Fruit fly (Drosophila melanogaster) whole organism, embryonic: ENCODE data around the gene NimC2.

Experiments used
- Bteb2 ChIP-seq: fragments of 200-800 bp; sonication (Bioruptor generic); optimal IDR thresholded peaks from 2 replicates; lab custom pipeline; 2016; ENCODE audit warnings: missing biosample characterization, missing genetic modification characterization
- CG10543 ChIP-seq: fragments of 200-800 bp; sonication (Bioruptor generic); optimal IDR thresholded peaks from 3 replicates; lab custom pipeline; 2017; ENCODE audit warnings: missing biosample characterization, mild to moderate bottlenecking, missing genetic modification characterization, moderate library complexity
- CG10979 ChIP-seq: fragments of 200-800 bp; sonication (Bioruptor generic); optimal IDR thresholded peaks from 2 replicates; lab custom pipeline; 2018; ENCODE audit warnings: missing biosample characterization, mild to moderate bottlenecking, missing genetic modification characterization, moderate library complexity
- CG11093 ChIP-seq: fragments of 200-800 bp; sonication (Bioruptor generic); IDR thresholded peaks from 3 replicates; pipeline ENCODE4 v1.3.6; 2022; ENCODE audit warnings: missing biosample characterization, missing genetic modification characterization
- CG11723 ChIP-seq: fragments of 200-800 bp; sonication (Bioruptor generic); optimal IDR thresholded peaks from 2 replicates; lab custom pipeline; 2017; ENCODE audit warnings: missing biosample characterization, mild to moderate bottlenecking, missing genetic modification characterization
- CG13123 ChIP-seq: fragments of 200-800 bp; sonication (Bioruptor generic); optimal IDR thresholded peaks from 2 replicates; lab custom pipeline; 2016; ENCODE audit warnings: missing biosample characterization, missing genetic modification characterization
- CG13296 ChIP-seq: fragments of 200-800 bp; sonication (Bioruptor generic); optimal IDR thresholded peaks from 3 replicates; lab custom pipeline; 2018; ENCODE audit warnings: missing biosample characterization, mild to moderate bottlenecking, missing genetic modification characterization
- CG17328 ChIP-seq: fragments of 200-800 bp; sonication (Bioruptor generic); IDR thresholded peaks from 2 replicates; pipeline ENCODE4 v1.3.6; 2022; ENCODE audit warnings: missing biosample characterization, missing genetic modification characterization
- CG1792 ChIP-seq: fragments of 200-800 bp; sonication (Bioruptor generic); optimal IDR thresholded peaks from 2 replicates; lab custom pipeline; 2016; ENCODE audit warnings: missing biosample characterization, missing genetic modification characterization
- CG2889 ChIP-seq: fragments of 200-800 bp; sonication (Bioruptor generic); IDR thresholded peaks from 3 replicates; pipeline ENCODE4 v1.3.6; 2022; ENCODE audit warnings: missing biosample characterization, missing genetic modification characterization
- CG31388 ChIP-seq: fragments of 200-800 bp; sonication (Bioruptor generic); optimal IDR thresholded peaks from 2 replicates; lab custom pipeline; 2016; ENCODE audit warnings: missing biosample characterization, missing genetic modification characterization
- CG33213 ChIP-seq: fragments of 200-800 bp; sonication (Bioruptor generic); optimal IDR thresholded peaks from 3 replicates; lab custom pipeline; 2016; ENCODE audit warnings: missing biosample characterization, missing genetic modification characterization
- CG4404 ChIP-seq: fragments of 200-800 bp; sonication (Bioruptor generic); IDR thresholded peaks from 2 replicates; pipeline ENCODE4 v1.3.6; 2022; ENCODE audit warnings: missing biosample characterization, missing genetic modification characterization
- CG5245 ChIP-seq: fragments of 200-800 bp; sonication (Bioruptor generic); optimal IDR thresholded peaks from 3 replicates; lab custom pipeline; 2016; ENCODE audit warnings: missing biosample characterization, missing genetic modification characterization
- CG6272 ChIP-seq: fragments of 200-800 bp; sonication (Bioruptor generic); IDR thresholded peaks from 2 replicates; pipeline ENCODE4 v1.3.6; 2022; ENCODE audit warnings: missing biosample characterization, missing genetic modification characterization
- CG6813 ChIP-seq: fragments of 200-800 bp; sonication (Bioruptor generic); optimal IDR thresholded peaks from 2 replicates; lab custom pipeline; 2017; ENCODE audit warnings: missing biosample characterization, missing genetic modification characterization, mild to moderate bottlenecking, moderate library complexity, missing genetic modification reagents
- CG7372 ChIP-seq: fragments of 200-800 bp; sonication (Bioruptor generic); IDR thresholded peaks from 2 replicates; pipeline ENCODE4 v1.3.6; 2022; ENCODE audit warnings: missing biosample characterization, missing genetic modification characterization
- CG9437 ChIP-seq: fragments of 200-800 bp; sonication (Bioruptor generic); optimal IDR thresholded peaks from 2 replicates; lab custom pipeline; 2018; ENCODE audit warnings: missing biosample characterization, mild to moderate bottlenecking, missing genetic modification characterization
- CG9727 ChIP-seq: fragments of 200-800 bp; sonication (Bioruptor generic); optimal IDR thresholded peaks from 3 replicates; lab custom pipeline; 2017; ENCODE audit warnings: missing biosample characterization, mild to moderate bottlenecking, missing genetic modification characterization
- CHES-1-like ChIP-seq: fragments of 200-800 bp; sonication (Bioruptor generic); optimal IDR thresholded peaks from 2 replicates; lab custom pipeline; 2016; ENCODE audit warnings: missing biosample characterization, missing genetic modification characterization
- CTCF ChIP-seq: fragments of 200-800 bp; sonication (Bioruptor generic); optimal IDR thresholded peaks from 2 replicates; lab custom pipeline; 2017; ENCODE audit warnings: missing biosample characterization, mild to moderate bottlenecking, missing genetic modification characterization, moderate library complexity
- D19A ChIP-seq: fragments of 200-800 bp; optimal IDR thresholded peaks from 3 replicates; lab custom pipeline; 2019; ENCODE audit warnings: missing biosample characterization, mild to moderate bottlenecking, missing genetic modification characterization, moderate library complexity
- Dbx ChIP-seq: fragments of 200-800 bp; sonication (Bioruptor generic); IDR thresholded peaks from 3 replicates; pipeline ENCODE4 v1.3.6; 2022; ENCODE audit warnings: missing biosample characterization, missing genetic modification characterization
- Dref ChIP-seq: fragments of 200-800 bp; sonication (Bioruptor generic); IDR thresholded peaks from 2 replicates; pipeline ENCODE4 v1.3.6; 2022; ENCODE audit warnings: missing biosample characterization, missing genetic modification characterization
- H2.0 ChIP-seq: fragments of 200-800 bp; sonication (Bioruptor generic); IDR thresholded peaks from 2 replicates; pipeline ENCODE4 v1.3.6; 2022; ENCODE audit warnings: missing biosample characterization, missing genetic modification characterization
- Lhr ChIP-seq: fragments of 200-800 bp; sonication (Bioruptor generic); optimal IDR thresholded peaks from 3 replicates; lab custom pipeline; 2017; ENCODE audit warnings: mild to moderate bottlenecking, missing biosample characterization, missing genetic modification reagents, missing genetic modification characterization
- Neu2 ChIP-seq: fragments of 200-800 bp; sonication (Bioruptor generic); optimal IDR thresholded peaks from 3 replicates; lab custom pipeline; 2016; ENCODE audit warnings: missing biosample characterization, missing genetic modification characterization, borderline replicate concordance
- Ptx1 ChIP-seq: fragments of 200-800 bp; sonication (Bioruptor generic); IDR thresholded peaks from 2 replicates; pipeline ENCODE4 v1.3.6; 2022; ENCODE audit warnings: missing biosample characterization, missing genetic modification characterization
- Rx ChIP-seq: fragments of 200-800 bp; sonication (Bioruptor generic); IDR thresholded peaks from 2 replicates; pipeline ENCODE4 v1.3.6; 2022; ENCODE audit warnings: missing biosample characterization, missing genetic modification characterization
- Spps ChIP-seq: fragments of 200-800 bp; sonication (Bioruptor generic); optimal IDR thresholded peaks from 2 replicates; lab custom pipeline; 2018; ENCODE audit warnings: missing biosample characterization, mild to moderate bottlenecking, missing genetic modification characterization
- TFAM ChIP-seq: fragments of 200-800 bp; sonication (Bioruptor generic); optimal IDR thresholded peaks from 2 replicates; lab custom pipeline; 2017; ENCODE audit warnings: missing biosample characterization, missing genetic modification characterization, inconsistent platforms
- Xbp1 ChIP-seq: fragments of 200-800 bp; sonication (Bioruptor generic); optimal IDR thresholded peaks from 3 replicates; lab custom pipeline; 2016; ENCODE audit warnings: missing biosample characterization, mild to moderate bottlenecking, missing genetic modification characterization
- ap ChIP-seq: fragments of 200-800 bp; sonication (Bioruptor generic); IDR thresholded peaks from 2 replicates; pipeline ENCODE4 v1.3.6; 2022; ENCODE audit warnings: missing biosample characterization, missing genetic modification characterization
- ato ChIP-seq: fragments of 200-800 bp; sonication (Bioruptor generic); IDR thresholded peaks from 2 replicates; pipeline ENCODE4 v1.3.6; 2022; ENCODE audit warnings: missing biosample characterization, missing genetic modification characterization; ENCODE audit not compliant: partially characterized antibody
- az2 ChIP-seq: fragments of 200-800 bp; sonication (Bioruptor generic); optimal IDR thresholded peaks from 3 replicates; lab custom pipeline; 2016; ENCODE audit warnings: missing biosample characterization, missing genetic modification characterization
- cg ChIP-seq: fragments of 200-800 bp; sonication (Bioruptor generic); optimal IDR thresholded peaks from 3 replicates; lab custom pipeline; 2019; ENCODE audit warnings: missing biosample characterization, mild to moderate bottlenecking, missing genetic modification characterization, moderate library complexity
- chm ChIP-seq: fragments of 200-800 bp; sonication (Bioruptor generic); IDR thresholded peaks from 2 replicates; pipeline ENCODE4 v1.3.6; 2022; ENCODE audit warnings: missing biosample characterization, missing genetic modification characterization
- ci ChIP-seq: fragments of 200-800 bp; sonication (Bioruptor generic); IDR thresholded peaks from 3 replicates; pipeline ENCODE4 v1.3.6; 2022; ENCODE audit warnings: missing biosample characterization, missing genetic modification characterization
- crp ChIP-seq, 2 experiments: fragments of 200-800 bp; sonication (Bioruptor generic); optimal IDR thresholded peaks; 2 replicates in 1 of 2; 3 replicates in 1 of 2; lab custom pipeline; 2017; ENCODE audit warnings: missing biosample characterization in 2 of 2, missing genetic modification characterization in 2 of 2, mild to moderate bottlenecking in 1 of 2, moderate library complexity in 1 of 2
- dati ChIP-seq: fragments of 200-800 bp; sonication (Bioruptor generic); IDR thresholded peaks from 2 replicates; pipeline ENCODE4 v1.3.6; 2022; ENCODE audit warnings: missing biosample characterization, missing genetic modification characterization
- hbn ChIP-seq: fragments of 200-800 bp; sonication (Bioruptor generic); IDR thresholded peaks from 2 replicates; pipeline ENCODE4 v1.3.6; 2022; ENCODE audit warnings: missing biosample characterization, missing genetic modification characterization; ENCODE audit not compliant: partially characterized antibody
- hkb ChIP-seq, 2 experiments: fragments of 200-800 bp in 1 of 2; fragments of >200 bp in 1 of 2; sonication (Bioruptor generic) in 1 of 2; IDR thresholded peaks in 1 of 2; optimal IDR thresholded peaks in 1 of 2; 2 replicates each; pipeline versions ENCODE4 v1.3.6 to Lab custom; 2017 to 2022; ENCODE audit warnings: missing biosample characterization in 1 of 2, missing genetic modification characterization in 1 of 2
- ind ChIP-seq: fragments of 200-800 bp; sonication (Bioruptor generic); optimal IDR thresholded peaks from 3 replicates; lab custom pipeline; 2016; ENCODE audit warnings: missing biosample characterization, missing genetic modification characterization
- lab ChIP-seq: fragments of 200-800 bp; sonication (Bioruptor generic); optimal IDR thresholded peaks from 3 replicates; lab custom pipeline; 2017; ENCODE audit warnings: missing biosample characterization, missing genetic modification characterization, mild to moderate bottlenecking, moderate library complexity, missing genetic modification reagents
- lov ChIP-seq, 2 experiments: fragments of 200-800 bp in 1 of 2; fragments of >200 bp in 1 of 2; sonication (Bioruptor generic) in 1 of 2; IDR thresholded peaks in 1 of 2; optimal IDR thresholded peaks in 1 of 2; 2 replicates in 1 of 2; 3 replicates in 1 of 2; pipeline versions ENCODE4 v1.3.6 to Lab custom; 2017 to 2022; ENCODE audit warnings: missing biosample characterization in 1 of 2, missing genetic modification characterization in 1 of 2
- sna ChIP-seq: fragments of 200-800 bp; sonication (Bioruptor generic); IDR thresholded peaks from 2 replicates; pipeline ENCODE4 v1.3.6; 2022; ENCODE audit warnings: missing biosample characterization, missing genetic modification characterization; ENCODE audit not compliant: partially characterized antibody
- sqz ChIP-seq: fragments of 200-800 bp; sonication (Bioruptor generic); optimal IDR thresholded peaks from 3 replicates; lab custom pipeline; 2018; ENCODE audit warnings: missing biosample characterization, mild to moderate bottlenecking, missing genetic modification characterization
- tgo ChIP-seq: fragments of 200-800 bp; sonication (Bioruptor generic); IDR thresholded peaks from 3 replicates; pipeline ENCODE4 v1.3.6; 2022; ENCODE audit warnings: missing biosample characterization, missing genetic modification characterization
- tna ChIP-seq: fragments of 200-800 bp; sonication (Bioruptor generic); IDR thresholded peaks from 2 replicates; pipeline ENCODE4 v1.3.6; 2022; ENCODE audit warnings: missing biosample characterization, missing genetic modification characterization; ENCODE audit not compliant: partially characterized antibody
- unpg ChIP-seq: fragments of 200-800 bp; sonication (Bioruptor generic); optimal IDR thresholded peaks from 3 replicates; lab custom pipeline; 2018; ENCODE audit warnings: missing biosample characterization, mild to moderate bottlenecking, missing genetic modification characterization, moderate library complexity
- wek ChIP-seq: fragments of 200-800 bp; sonication (Bioruptor generic); optimal IDR thresholded peaks from 3 replicates; lab custom pipeline; 2018; ENCODE audit warnings: missing biosample characterization, mild to moderate bottlenecking, missing genetic modification characterization, moderate library complexity

NimC2 gene

dm6 chr2L:14021646-14022129, 41.8 kb downstream of the NimC2 start (continued):
- TF ChIP-seq CG17328 (no peak), CG10979 (tag; lab: Kevin White, UChicago) (no peak), Rx (GFP tag; lab: Robert Waterston, UW) (no peak), unpg (GFP tag; lab: Kevin White, UChicago) (no peak), sna (peak; percentile 68), CG6272 (GFP tag; lab: Robert Waterston, UW) (no peak), CG9727 (no peak), Neu2 (no peak), Lhr (GFP tag; lab: Kevin White, UChicago) (no peak), Dbx (GFP tag; lab: Robert Waterston, UW) (no peak; the same call in 2 of the 3 replicates), CHES-1-like (GFP tag; lab: Kevin White, UChicago) (no peak), CG31388 (GFP tag; lab: Kevin White, UChicago) (no peak), CG10543 (peak; percentile 94), sqz (GFP tag; lab: Kevin White, UChicago) (no peak), H2.0 (GFP tag; lab: Robert Waterston, UW) (no peak), ind (GFP tag; lab: Kevin White, UChicago) (no peak), tna (peak; percentile 68), CG1792 (GFP tag; lab: Kevin White, UChicago) (no peak), az2 (GFP tag; lab: Kevin White, UChicago) (no peak), cg (GFP tag; lab: Kevin White, UChicago) (peak; percentile 91), ap (GFP tag; lab: Robert Waterston, UW) (no peak), Bteb2 (GFP tag; lab: Kevin White, UChicago) (no peak), CG11093 (no peak), ato (GFP tag; lab: Robert Waterston, UW) (peak; percentile 50; the same call in 1 of the 2 replicates), CG6813 (GFP tag; lab: Kevin White, UChicago) (no peak), Spps (tag; lab: Kevin White, UChicago) (no peak), CG13123 (GFP tag; lab: Kevin White, UChicago) (no peak), CTCF (no peak), crp (GFP tag; optimal IDR thresholded peaks at IDR 0.05; lab: Kevin White, UChicago) (no peak), hbn (GFP tag; lab: Robert Waterston, UW) (peak; percentile 27; the same call in 1 of the 2 replicates), CG4404 (no peak), CG9437 (no peak), dati (GFP tag; lab: Robert Waterston, UW) (no peak), CG11723 (no peak), Dref (GFP tag; lab: Robert Waterston, UW) (no peak), Xbp1 (GFP tag; lab: Kevin White, UChicago) (no peak), CG7372 (GFP tag; lab: Robert Waterston, UW) (no peak), tgo (GFP tag; lab: Robert Waterston, UW) (no peak), CG13296 (GFP tag; lab: Kevin White, UChicago) (no peak), CG5245 (no peak), hkb (optimal IDR thresholded peaks at IDR 0.05; lab: Kevin White, UChicago) (no peak), hkb (GFP tag; IDR thresholded peaks at IDR 0.05; lab: Robert Waterston, UW) (no peak), D19A (tag; lab: Kevin White, UChicago) (no peak), CG2889 (no peak), TFAM (GFP tag; lab: Kevin White, UChicago) (no peak), lov (optimal IDR thresholded peaks at IDR 0.05; lab: Kevin White, UChicago) (no peak), lov (GFP tag; IDR thresholded peaks at IDR 0.05; lab: Robert Waterston, UW) (no peak), wek (no peak), CG33213 (GFP tag; lab: Kevin White, UChicago) (no peak), lab (GFP tag; lab: Kevin White, UChicago) (no peak), Ptx1 (GFP tag; lab: Robert Waterston, UW) (no peak), chm (GFP tag; lab: Robert Waterston, UW) (peak; percentile 53), ci (GFP tag; lab: Robert Waterston, UW) (peak; percentile 50; the same call in 2 of the 3 replicates)
